Worm (Caenorhabditis elegans) whole organism, young adult: Measurements from ENCODE around the gene acd-4.

ENCODE experiments used
- C06A6.2 ChIP-seq: fragments of 200-800 bp; sonication (Bioruptor generic); conservative IDR thresholded peaks from 2 replicates; pipeline ENCODE4 v1.3.6; 2022; ENCODE audit warnings: missing genetic modification characterization, missing compliant biosample characterization
- F23B12.7 ChIP-seq: sonication (generic microtip); optimal IDR thresholded peaks from 2 replicates; lab custom pipeline; 2017; ENCODE audit warnings: missing genetic modification characterization, mild to moderate bottlenecking, missing compliant biosample characterization, antibody characterized with exemption, moderate library complexity; ENCODE audit not compliant: insufficient read depth
- F39B2.1 ChIP-seq: fragments of 200-800 bp; sonication (Bioruptor generic); IDR thresholded peaks from 2 replicates; pipeline ENCODE4 v1.3.6; 2022; ENCODE audit warnings: missing genetic modification reagents, missing genetic modification characterization, missing compliant biosample characterization
- F57C9.4 ChIP-seq: sonication (generic microtip); optimal IDR thresholded peaks from 2 replicates; lab custom pipeline; 2017; ENCODE audit warnings: mild to moderate bottlenecking, missing genetic modification characterization, missing compliant biosample characterization
- Y53G8AR.9 ChIP-seq: fragments of 200-800 bp; sonication (Bioruptor generic); conservative IDR thresholded peaks from 2 replicates; pipeline ENCODE4 v1.3.6; 2022; ENCODE audit warnings: missing genetic modification reagents, missing genetic modification characterization, missing compliant biosample characterization
- akir-1 ChIP-seq: fragments of 200-800 bp; sonication (Bioruptor generic); optimal IDR thresholded peaks from 2 replicates; lab custom pipeline; 2018; ENCODE audit warnings: mild to moderate bottlenecking, missing genetic modification characterization, moderate library complexity, missing compliant biosample characterization
- aptf-2 ChIP-seq: fragments of 200-800 bp; sonication (Bioruptor generic); conservative IDR thresholded peaks from 2 replicates; pipeline ENCODE4 v1.3.6; 2022; ENCODE audit warnings: missing genetic modification reagents, missing genetic modification characterization, missing compliant biosample characterization
- aptf-3 ChIP-seq: fragments of 200-800 bp; sonication (Bioruptor generic); IDR thresholded peaks from 2 replicates; pipeline ENCODE4 v1.3.6; 2022; ENCODE audit warnings: missing genetic modification characterization, missing compliant biosample characterization
- atf-7 ChIP-seq: sonication (generic microtip); optimal IDR thresholded peaks from 2 replicates; lab custom pipeline; 2017; ENCODE audit warnings: mild to moderate bottlenecking, missing genetic modification characterization, missing compliant biosample characterization
- athp-1 ChIP-seq: sonication (generic microtip); optimal IDR thresholded peaks from 2 replicates; lab custom pipeline; 2017; ENCODE audit warnings: mild to moderate bottlenecking, missing genetic modification characterization, missing compliant biosample characterization
- attf-6 ChIP-seq: fragments of 200-800 bp; sonication (Bioruptor generic); IDR thresholded peaks from 2 replicates; pipeline ENCODE4 v1.3.6; 2022; ENCODE audit warnings: missing genetic modification reagents, missing genetic modification characterization, missing compliant biosample characterization
- bed-1 ChIP-seq: fragments of 200-800 bp; sonication (Bioruptor generic); IDR thresholded peaks from 2 replicates; pipeline ENCODE4 v1.3.6; 2022; ENCODE audit warnings: missing genetic modification reagents, missing genetic modification characterization, missing compliant biosample characterization
- ceh-100 ChIP-seq: fragments of 200-800 bp; sonication (Bioruptor generic); IDR thresholded peaks from 2 replicates; pipeline ENCODE4 v1.3.6; 2022; ENCODE audit warnings: missing genetic modification reagents, missing genetic modification characterization, missing compliant biosample characterization
- ceh-58 ChIP-seq: fragments of 200-800 bp; sonication (Bioruptor generic); IDR thresholded peaks from 2 replicates; pipeline ENCODE4 v1.3.6; 2022; ENCODE audit warnings: missing genetic modification characterization, missing compliant biosample characterization
- ceh-79 ChIP-seq: sonication (generic microtip); optimal IDR thresholded peaks from 2 replicates; lab custom pipeline; 2017; ENCODE audit warnings: mild to moderate bottlenecking, missing genetic modification characterization, missing compliant biosample characterization
- chd-7 ChIP-seq: sonication (generic microtip); optimal IDR thresholded peaks from 2 replicates; lab custom pipeline; 2016; ENCODE audit warnings: mild to moderate bottlenecking, missing genetic modification characterization, moderate library complexity, missing compliant biosample characterization
- die-1 ChIP-seq: sonication (generic microtip); optimal IDR thresholded peaks from 2 replicates; lab custom pipeline; 2016; ENCODE audit warnings: missing genotype, mild to moderate bottlenecking, missing genetic modification characterization, missing compliant biosample characterization
- dox-1 ChIP-seq: fragments of 200-800 bp; sonication (Bioruptor generic); IDR thresholded peaks from 2 replicates; pipeline ENCODE4 v1.3.6; 2022; ENCODE audit warnings: missing genetic modification reagents, missing genetic modification characterization, missing compliant biosample characterization
- egl-44 ChIP-seq: fragments of 200-800 bp; sonication (Bioruptor generic); IDR thresholded peaks from 2 replicates; pipeline ENCODE4 v1.3.6; 2022; ENCODE audit warnings: missing genetic modification reagents, missing genetic modification characterization, missing compliant biosample characterization
- ekl-4 ChIP-seq: fragments of 200-800 bp; sonication (Bioruptor generic); IDR thresholded peaks from 2 replicates; pipeline ENCODE4 v1.3.6; 2022; ENCODE audit warnings: missing genetic modification reagents, missing genetic modification characterization, missing compliant biosample characterization
- ets-4 ChIP-seq: fragments of 200-800 bp; sonication (Bioruptor generic); optimal IDR thresholded peaks from 2 replicates; lab custom pipeline; 2018; ENCODE audit warnings: mild to moderate bottlenecking, missing genetic modification characterization, missing compliant biosample characterization
- hsf-1 ChIP-seq: fragments of 200-800 bp; sonication (Bioruptor generic); IDR thresholded peaks from 2 replicates; pipeline ENCODE4 v1.3.6; 2022; ENCODE audit warnings: missing genetic modification reagents, missing genetic modification characterization, missing compliant biosample characterization
- let-526 ChIP-seq: fragments of 200-800 bp; sonication (Bioruptor generic); IDR thresholded peaks from 2 replicates; pipeline ENCODE4 v1.3.6; 2022; ENCODE audit warnings: missing genetic modification reagents, missing genetic modification characterization, missing compliant biosample characterization
- let-607 ChIP-seq, 2 experiments: fragments of 200-800 bp in 1 of 2; sonication (Bioruptor generic) in 1 of 2; sonication (generic microtip) in 1 of 2; optimal IDR thresholded peaks; 2 replicates each; lab custom pipeline; 2016 to 2018; ENCODE audit warnings: mild to moderate bottlenecking in 2 of 2, missing compliant biosample characterization in 2 of 2, missing genetic modification characterization in 2 of 2, moderate library complexity in 2 of 2, missing genotype in 1 of 2
- lin-40 ChIP-seq: sonication (generic microtip); optimal IDR thresholded peaks from 2 replicates; lab custom pipeline; 2016; ENCODE audit warnings: missing genetic modification characterization, mild to moderate bottlenecking, missing compliant biosample characterization, missing genotype, missing genetic modification reagents
- lin-54 ChIP-seq: fragments of 200-800 bp; sonication (Bioruptor generic); optimal IDR thresholded peaks from 2 replicates; lab custom pipeline; 2018; ENCODE audit warnings: mild to moderate bottlenecking, missing genetic modification characterization, missing compliant biosample characterization
- lir-1 ChIP-seq: fragments of 200-800 bp; sonication (Bioruptor generic); conservative IDR thresholded peaks from 2 replicates; pipeline ENCODE4 v1.3.6; 2022; ENCODE audit warnings: missing genetic modification reagents, missing genetic modification characterization, missing compliant biosample characterization
- lsl-1 ChIP-seq: fragments of 200-800 bp; sonication (Bioruptor generic); optimal IDR thresholded peaks from 2 replicates; lab custom pipeline; 2018; ENCODE audit warnings: mild to moderate bottlenecking, missing genetic modification characterization, moderate library complexity, missing compliant biosample characterization
- madf-6 ChIP-seq: fragments of 200-800 bp; sonication (Bioruptor generic); IDR thresholded peaks from 2 replicates; pipeline ENCODE4 v1.3.6; 2022; ENCODE audit warnings: missing genetic modification reagents, missing genetic modification characterization, missing compliant biosample characterization
- nfya-2 ChIP-seq: fragments of 200-800 bp; sonication (Bioruptor generic); IDR thresholded peaks from 2 replicates; pipeline ENCODE4 v1.3.6; 2022; ENCODE audit warnings: missing genetic modification reagents, missing genetic modification characterization, missing compliant biosample characterization
- nhr-120 ChIP-seq: fragments of 200-800 bp; sonication (Bioruptor generic); IDR thresholded peaks from 2 replicates; pipeline ENCODE4 v1.3.6; 2022; ENCODE audit warnings: missing genetic modification characterization, missing compliant biosample characterization
- nhr-80 ChIP-seq: sonication (generic microtip); optimal IDR thresholded peaks from 2 replicates; lab custom pipeline; 2016; ENCODE audit warnings: missing genetic modification characterization, missing compliant biosample characterization
- nhr-90 ChIP-seq: sonication (generic microtip); optimal IDR thresholded peaks from 2 replicates; lab custom pipeline; 2016; ENCODE audit warnings: missing genotype, mild to moderate bottlenecking, missing genetic modification characterization, missing compliant biosample characterization
- pha-4 ChIP-seq: fragments of 150-350 bp; sonication (generic microtip); optimal IDR thresholded peaks from 2 replicates; lab custom pipeline; 2014; ENCODE audit warnings: missing biosample characterization, missing genetic modification reagents, missing genetic modification characterization
- rpc-1 ChIP-seq, 2 experiments: fragments of 150-350 bp in 1 of 2; sonication (generic microtip) in 1 of 2; optimal IDR thresholded peaks; 2 replicates each; lab custom pipeline; 2014 to 2018; ENCODE audit warnings: missing biosample characterization in 1 of 2, missing genetic modification characterization in 1 of 2, missing genetic modification reagents in 1 of 2, missing genotype in 1 of 2
- snpc-1.1 ChIP-seq: sonication (generic microtip); optimal IDR thresholded peaks from 2 replicates; lab custom pipeline; 2017; ENCODE audit warnings: missing genetic modification characterization, mild to moderate bottlenecking, missing compliant biosample characterization, antibody characterized with exemption, moderate library complexity, missing genotype, missing genetic modification reagents; ENCODE audit not compliant: insufficient read depth
- somi-1 ChIP-seq: fragments of 200-800 bp; sonication (Bioruptor generic); optimal IDR thresholded peaks from 2 replicates; lab custom pipeline; 2018; ENCODE audit warnings: mild to moderate bottlenecking, missing genetic modification characterization, missing compliant biosample characterization
- sptf-2 ChIP-seq: fragments of 200-800 bp; sonication (Bioruptor generic); optimal IDR thresholded peaks from 2 replicates; lab custom pipeline; 2018; ENCODE audit warnings: mild to moderate bottlenecking, missing genetic modification characterization, missing compliant biosample characterization
- unc-130 ChIP-seq: sonication (generic microtip); optimal IDR thresholded peaks from 2 replicates; lab custom pipeline; 2016; ENCODE audit warnings: missing genetic modification reagents, missing genetic modification characterization, missing compliant biosample characterization
- unc-62 ChIP-seq: fragments of 150-350 bp; optimal IDR thresholded peaks from 2 replicates; lab custom pipeline; 2014; ENCODE audit warnings: missing biosample characterization, missing genetic modification reagents, missing genetic modification characterization
- xnd-1 ChIP-seq: sonication (generic microtip); optimal IDR thresholded peaks from 2 replicates; lab custom pipeline; 2016; ENCODE audit warnings: missing genotype, missing genetic modification reagents, missing genetic modification characterization, missing compliant biosample characterization
- zfh-2 ChIP-seq: fragments of 200-800 bp; sonication (Bioruptor generic); conservative IDR thresholded peaks from 2 replicates; pipeline ENCODE4 v1.3.6; 2022; ENCODE audit warnings: missing genetic modification reagents, missing genetic modification characterization, missing compliant biosample characterization
- ztf-22 ChIP-seq: fragments of 200-800 bp; sonication (Bioruptor generic); optimal IDR thresholded peaks from 2 replicates; lab custom pipeline; 2018; ENCODE audit warnings: mild to moderate bottlenecking, missing genetic modification characterization, moderate library complexity, missing compliant biosample characterization

Gene acd-4

DNA sequence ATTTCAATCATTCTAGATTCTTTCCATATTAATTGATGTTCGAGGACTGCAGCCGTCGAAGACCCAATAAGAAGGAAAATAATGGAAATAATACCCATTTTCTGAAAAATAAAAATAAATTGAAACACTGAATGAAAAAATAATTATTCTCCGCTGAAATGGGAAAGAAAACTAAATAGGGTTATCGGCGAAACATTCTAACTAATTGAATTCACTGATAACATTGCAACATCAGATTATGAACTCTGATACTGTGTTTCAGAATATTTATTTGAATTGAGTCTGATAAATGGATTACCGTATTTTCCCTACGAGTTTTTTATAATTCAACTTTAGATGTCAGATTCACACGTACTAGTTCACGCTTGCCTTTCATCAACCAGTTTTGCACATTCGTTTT, 5.1 kb downstream of the acd-4 start, which contains the start of gene asp-13:
Gene asp-13 (minus strand): TSS at position 101 of the 400 bp plus-strand sequence.
- TF ChIP-seq nhr-80 (tag; lab: Kevin White, UChicago) = peak; percentile 12
- TF ChIP-seq unc-130 (GFP tag; lab: Kevin White, UChicago) = no peak
- TF ChIP-seq, all 124 proteins: peak for 1

- TF ChIP-seq dox-1 (peak; percentile 17; the same call in 1 of the 2 replicates), F57C9.4 (tag; lab: Kevin White, UChicago) (no peak), F23B12.7 (tag; lab: Kevin White, UChicago) (no peak), ceh-58 (GFP tag; lab: Robert Waterston, UW) (no peak), nfya-2 (GFP tag; lab: Robert Waterston, UW) (no peak), attf-6 (GFP tag; lab: Robert Waterston, UW) (no peak), ets-4 (GFP tag; lab: Kevin White, UChicago) (no peak), nhr-80 (tag; lab: Kevin White, UChicago) (peak; percentile 93), ceh-79 (no peak), C06A6.2 (GFP tag; lab: Robert Waterston, UW) (no peak), hsf-1 (no peak), aptf-3 (no peak), unc-130 (GFP tag; lab: Kevin White, UChicago) (no peak), Y53G8AR.9 (no peak), zfh-2 (GFP tag; lab: Robert Waterston, UW) (no peak), madf-6 (no peak), let-526 (GFP tag; lab: Robert Waterston, UW) (no peak)
These were observed 10.2 kb downstream of the acd-4 start for ce11 chrV:8648251-8648650.

- no peak for TF ChIP-seq akir-1
- TF ChIP-seq nhr-120 (GFP tag; lab: Robert Waterston, UW) = no peak
- no peak for TF ChIP-seq sptf-2 (GFP tag; lab: Kevin White, UChicago)
- no peak for TF ChIP-seq xnd-1 (tag; lab: Kevin White, UChicago)
- TF ChIP-seq athp-1 = no peak
- TF ChIP-seq rpc-1 (optimal IDR thresholded peaks at IDR 0.05; lab: Kevin White, UChicago) = no peak
- no peak for TF ChIP-seq rpc-1 (tag; optimal IDR thresholded peaks at IDR 0.05; lab: Kevin White, UChicago)
- no peak for TF ChIP-seq aptf-2 (GFP tag; lab: Robert Waterston, UW)
- TF ChIP-seq ekl-4 (GFP tag; lab: Robert Waterston, UW) = no peak
- no peak for TF ChIP-seq lin-54
- no peak for TF ChIP-seq lsl-1 (GFP tag; lab: Kevin White, UChicago)
These were observed 12.3 kb downstream of the acd-4 start for ce11 chrV:8650365-8650764.

DNA sequence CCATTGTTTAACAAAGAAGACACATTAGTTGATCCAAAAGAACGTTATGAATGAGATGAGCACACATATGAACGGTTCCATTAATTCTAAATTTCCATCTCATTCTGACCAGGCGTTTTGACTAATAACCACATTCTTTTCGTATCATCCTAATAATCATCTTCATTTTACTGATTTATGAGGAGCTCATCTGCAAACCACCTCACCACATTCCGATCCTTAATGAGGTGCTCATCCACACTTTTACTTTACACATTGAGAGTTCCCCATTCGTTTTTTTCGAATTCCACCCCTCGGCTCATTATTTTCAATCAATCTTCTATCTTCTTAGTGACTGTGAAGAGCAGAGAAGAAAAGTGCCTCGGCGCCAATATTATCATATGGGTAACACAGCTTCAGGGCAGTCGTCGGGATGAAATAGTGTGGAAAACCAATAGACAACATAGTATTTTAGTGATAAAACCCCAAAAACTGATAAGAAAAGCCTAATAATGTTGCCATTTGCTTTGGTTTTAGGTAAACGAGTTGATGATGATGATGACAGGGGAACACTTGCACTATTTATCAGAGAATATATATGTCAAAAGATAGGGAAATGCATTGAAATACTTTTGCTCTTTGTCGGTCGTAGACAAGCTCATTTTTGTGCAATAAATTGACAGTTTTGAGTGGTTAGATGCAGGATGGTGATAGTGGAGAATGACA, 13.1 kb downstream of the acd-4 start:
- TF ChIP-seq bed-1 (GFP tag; lab: Robert Waterston, UW) = no peak
- peak; percentile 83 for TF ChIP-seq unc-62 (GFP tag; lab: Kevin White, UChicago)
- no peak for TF ChIP-seq ceh-100 (GFP tag; lab: Robert Waterston, UW)
- TF ChIP-seq atf-7 (tag; lab: Kevin White, UChicago) = peak; percentile 96
- peak; percentile 76 for TF ChIP-seq nhr-90 (tag; lab: Kevin White, UChicago)
- TF ChIP-seq xnd-1 (tag; lab: Kevin White, UChicago) = no peak
- TF ChIP-seq nhr-80 (tag; lab: Kevin White, UChicago) = peak; percentile 100
- TF ChIP-seq somi-1 = no peak
- peak; percentile 60; the same call in 1 of the 2 replicates for TF ChIP-seq egl-44 (GFP tag; lab: Robert Waterston, UW)
- TF ChIP-seq snpc-1.1 (tag; lab: Kevin White, UChicago) = no peak
- peak; percentile 97 for TF ChIP-seq ztf-22 (GFP tag; lab: Kevin White, UChicago)
- TF ChIP-seq die-1 (tag; lab: Kevin White, UChicago) = no peak
- TF ChIP-seq dox-1 = peak; percentile 75
- no peak for TF ChIP-seq lir-1 (GFP tag; lab: Robert Waterston, UW)
- peak; percentile 46 for TF ChIP-seq sptf-2 (GFP tag; lab: Kevin White, UChicago)
- no peak for TF ChIP-seq F39B2.1 (GFP tag; lab: Robert Waterston, UW)
- peak; percentile 56 for TF ChIP-seq lin-40 (tag; lab: Kevin White, UChicago)
- peak; percentile 67 for TF ChIP-seq chd-7
- TF ChIP-seq pha-4 (tag; lab: Kevin White, UChicago) = peak; percentile 59
- TF ChIP-seq let-607 (tag; optimal IDR thresholded peaks at IDR 0.05; lab: Kevin White, UChicago) = peak; percentile 68 to 88
